Fruit fly (Drosophila melanogaster) whole organism, embryonic: Measurements from ENCODE around the gene RpS8.

Source experiments
- Ada2b ChIP-seq: fragments of 200-800 bp; sonication (Bioruptor generic); IDR thresholded peaks from 2 replicates; pipeline ENCODE4 v1.3.6; 2022; ENCODE audit warnings: missing biosample characterization, missing genetic modification characterization
- CG10321 ChIP-seq: fragments of 200-800 bp; sonication (Bioruptor generic); IDR thresholded peaks from 2 replicates; pipeline ENCODE4 v1.3.6; 2022; ENCODE audit warnings: missing biosample characterization, missing genetic modification characterization
- CG10431 ChIP-seq: fragments of 200-800 bp; sonication (Bioruptor generic); optimal IDR thresholded peaks from 3 replicates; lab custom pipeline; 2018; ENCODE audit warnings: missing biosample characterization, mild to moderate bottlenecking, missing genetic modification characterization
- CG12219 ChIP-seq: fragments of 200-800 bp; sonication (Bioruptor generic); optimal IDR thresholded peaks from 3 replicates; lab custom pipeline; 2018; ENCODE audit warnings: missing biosample characterization, mild to moderate bottlenecking, missing genetic modification characterization
- CG13775 ChIP-seq: fragments of 200-800 bp; sonication (Bioruptor generic); optimal IDR thresholded peaks from 3 replicates; lab custom pipeline; 2017; ENCODE audit warnings: missing biosample characterization, mild to moderate bottlenecking, missing genetic modification characterization
- CG14860 ChIP-seq: fragments of 200-800 bp; sonication (Bioruptor generic); IDR thresholded peaks from 3 replicates; pipeline ENCODE4 v1.3.6; 2022; ENCODE audit warnings: missing biosample characterization, missing genetic modification characterization; ENCODE audit not compliant: partially characterized antibody
- CG3726 ChIP-seq: fragments of 200-800 bp; sonication (Bioruptor generic); IDR thresholded peaks from 3 replicates; pipeline ENCODE4, ENCODE4 v1.3.6; 2022; ENCODE audit warnings: missing biosample characterization, missing genetic modification characterization
- CG4820 ChIP-seq: fragments of 200-800 bp; sonication (Bioruptor generic); optimal IDR thresholded peaks from 3 replicates; lab custom pipeline; 2016; ENCODE audit warnings: missing biosample characterization, missing genetic modification characterization
- CG7357 ChIP-seq: fragments of 200-800 bp; sonication (Bioruptor generic); IDR thresholded peaks from 3 replicates; pipeline ENCODE4 v1.3.6; 2022; ENCODE audit warnings: missing biosample characterization, missing genetic modification characterization
- CG9797 ChIP-seq: fragments of 200-800 bp; sonication (Bioruptor generic); optimal IDR thresholded peaks from 3 replicates; lab custom pipeline; 2018; ENCODE audit warnings: missing biosample characterization, mild to moderate bottlenecking, missing genetic modification characterization
- CG9817 ChIP-seq: fragments of 200-800 bp; sonication (Bioruptor generic); optimal IDR thresholded peaks from 2 replicates; lab custom pipeline; 2018; ENCODE audit warnings: missing biosample characterization, mild to moderate bottlenecking, missing genetic modification characterization, moderate library complexity
- CG9932 ChIP-seq: fragments of 200-800 bp; sonication (Bioruptor generic); IDR thresholded peaks from 2 replicates; pipeline ENCODE4 v1.3.6; 2022; ENCODE audit warnings: missing biosample characterization, missing genetic modification characterization
- CkIIα-i1 ChIP-seq: fragments of 200-800 bp; sonication (Bioruptor generic); IDR thresholded peaks from 2 replicates; pipeline ENCODE4 v1.3.6; 2022; ENCODE audit warnings: missing biosample characterization, missing genetic modification characterization
- Dip3 ChIP-seq: fragments of 200-800 bp; sonication (Bioruptor generic); optimal IDR thresholded peaks from 3 replicates; lab custom pipeline; 2016; ENCODE audit warnings: missing biosample characterization, missing genetic modification characterization
- Dll ChIP-seq: fragments of 200-800 bp; sonication (Bioruptor generic); IDR thresholded peaks from 4 replicates; pipeline ENCODE4 v1.3.6; 2022; ENCODE audit warnings: missing biosample characterization, missing genetic modification characterization; ENCODE audit not compliant: partially characterized antibody
- Fer1 ChIP-seq: fragments of 200-800 bp; sonication (Bioruptor generic); optimal IDR thresholded peaks from 2 replicates; lab custom pipeline; 2017; ENCODE audit warnings: missing biosample characterization, mild to moderate bottlenecking, missing genetic modification characterization
- HLH4C ChIP-seq: fragments of 200-800 bp; sonication (Bioruptor generic); IDR thresholded peaks from 3 replicates; pipeline ENCODE4 v1.3.6; 2022; ENCODE audit warnings: missing biosample characterization, missing genetic modification characterization; ENCODE audit not compliant: partially characterized antibody
- HLH54F ChIP-seq: fragments of 200-800 bp; sonication (Bioruptor generic); optimal IDR thresholded peaks from 3 replicates; lab custom pipeline; 2016; ENCODE audit warnings: missing biosample characterization, missing genetic modification characterization
- Lhr ChIP-seq: fragments of 200-800 bp; sonication (Bioruptor generic); optimal IDR thresholded peaks from 3 replicates; lab custom pipeline; 2017; ENCODE audit warnings: mild to moderate bottlenecking, missing biosample characterization, missing genetic modification reagents, missing genetic modification characterization
- Ravus ChIP-seq: fragments of 200-800 bp; sonication (Bioruptor generic); IDR thresholded peaks from 2 replicates; pipeline ENCODE4 v1.3.6; 2022; ENCODE audit warnings: missing biosample characterization, missing genetic modification characterization
- Rfx ChIP-seq: fragments of 200-800 bp; sonication (Bioruptor generic); IDR thresholded peaks from 2 replicates; pipeline ENCODE4 v1.3.6; 2022; ENCODE audit warnings: missing biosample characterization, missing genetic modification characterization
- Sin3A ChIP-seq: fragments of >200 bp; optimal IDR thresholded peaks from 2 replicates; lab custom pipeline; 2018
- YL-1 ChIP-seq: fragments of 200-800 bp; sonication (Bioruptor generic); optimal IDR thresholded peaks from 3 replicates; lab custom pipeline; 2017; ENCODE audit warnings: missing biosample characterization, mild to moderate bottlenecking, missing genetic modification characterization
- abd-A ChIP-seq: fragments of 200-800 bp; sonication (Bioruptor generic); optimal IDR thresholded peaks from 3 replicates; lab custom pipeline; 2019; ENCODE audit warnings: missing biosample characterization, mild to moderate bottlenecking, missing genetic modification characterization, moderate library complexity
- ac ChIP-seq: fragments of 200-800 bp; sonication (Bioruptor generic); optimal IDR thresholded peaks from 3 replicates; lab custom pipeline; 2017; ENCODE audit warnings: missing biosample characterization, mild to moderate bottlenecking, missing genetic modification characterization
- bcd ChIP-seq: fragments of 200-800 bp; sonication (Bioruptor generic); optimal IDR thresholded peaks from 2 replicates; lab custom pipeline; 2017; ENCODE audit warnings: missing biosample characterization, mild to moderate bottlenecking, missing genetic modification characterization
- br ChIP-seq: fragments of >200 bp; optimal IDR thresholded peaks from 2 replicates; lab custom pipeline; 2017
- btn ChIP-seq: fragments of 200-800 bp; sonication (Bioruptor generic); optimal IDR thresholded peaks from 2 replicates; lab custom pipeline; 2016; ENCODE audit warnings: missing biosample characterization, missing genetic modification characterization
- chinmo ChIP-seq: fragments of 200-800 bp; sonication (Bioruptor generic); IDR thresholded peaks from 4 replicates; pipeline ENCODE4 v1.3.6; 2022; ENCODE audit warnings: missing biosample characterization, missing genetic modification characterization; ENCODE audit not compliant: partially characterized antibody
- corto ChIP-seq: fragments of 200-800 bp; sonication (Bioruptor generic); optimal IDR thresholded peaks from 2 replicates; lab custom pipeline; 2016; ENCODE audit warnings: missing biosample characterization, mild to moderate bottlenecking, missing genetic modification characterization, moderate library complexity
- cwo ChIP-seq: fragments of 200-800 bp; sonication (Bioruptor generic); optimal IDR thresholded peaks from 3 replicates; lab custom pipeline; 2017; ENCODE audit warnings: missing biosample characterization, missing genetic modification characterization, mild to moderate bottlenecking, moderate library complexity, missing genetic modification reagents
- exex ChIP-seq: fragments of 200-800 bp; sonication (Bioruptor generic); optimal IDR thresholded peaks from 4 replicates; lab custom pipeline; 2018; ENCODE audit warnings: missing biosample characterization, mild to moderate bottlenecking, missing genetic modification characterization, moderate library complexity
- ftz-f1 ChIP-seq: fragments of 200-800 bp; sonication (Bioruptor generic); optimal IDR thresholded peaks from 2 replicates; lab custom pipeline; 2016; ENCODE audit warnings: missing biosample characterization, missing genetic modification characterization
- gcm ChIP-seq: fragments of 200-800 bp; sonication (Bioruptor generic); optimal IDR thresholded peaks from 2 replicates; lab custom pipeline; 2019; ENCODE audit warnings: missing biosample characterization, mild to moderate bottlenecking, missing genetic modification characterization, moderate library complexity
- hkb ChIP-seq, 2 experiments: fragments of 200-800 bp in 1 of 2; fragments of >200 bp in 1 of 2; sonication (Bioruptor generic) in 1 of 2; IDR thresholded peaks in 1 of 2; optimal IDR thresholded peaks in 1 of 2; 2 replicates each; pipeline versions ENCODE4 v1.3.6 to Lab custom; 2017 to 2022; ENCODE audit warnings: missing biosample characterization in 1 of 2, missing genetic modification characterization in 1 of 2
- jing ChIP-seq: fragments of 200-800 bp; sonication (Bioruptor generic); optimal IDR thresholded peaks from 2 replicates; lab custom pipeline; 2018; ENCODE audit warnings: missing biosample characterization, mild to moderate bottlenecking, missing genetic modification characterization
- lbe ChIP-seq: fragments of 200-800 bp; sonication (Bioruptor generic); optimal IDR thresholded peaks from 2 replicates; lab custom pipeline; 2016; ENCODE audit warnings: missing biosample characterization, mild to moderate bottlenecking, missing genetic modification characterization
- lov ChIP-seq, 2 experiments: fragments of 200-800 bp in 1 of 2; fragments of >200 bp in 1 of 2; sonication (Bioruptor generic) in 1 of 2; IDR thresholded peaks in 1 of 2; optimal IDR thresholded peaks in 1 of 2; 2 replicates in 1 of 2; 3 replicates in 1 of 2; pipeline versions ENCODE4 v1.3.6 to Lab custom; 2017 to 2022; ENCODE audit warnings: missing biosample characterization in 1 of 2, missing genetic modification characterization in 1 of 2
- onecut ChIP-seq: fragments of 200-800 bp; sonication (Bioruptor generic); IDR thresholded peaks from 2 replicates; pipeline ENCODE4 v1.3.6; 2022; ENCODE audit warnings: missing biosample characterization, missing genetic modification characterization
- otp ChIP-seq: fragments of 200-800 bp; sonication (Bioruptor generic); IDR thresholded peaks from 3 replicates; pipeline ENCODE4, ENCODE4 v1.3.6; 2022; ENCODE audit warnings: missing biosample characterization, missing genetic modification characterization
- seq ChIP-seq: fragments of 200-800 bp; sonication (Bioruptor generic); IDR thresholded peaks from 2 replicates; pipeline ENCODE4 v1.3.6; 2022; ENCODE audit warnings: missing biosample characterization, missing genetic modification characterization
- sisA ChIP-seq: fragments of 200-800 bp; sonication (Bioruptor generic); IDR thresholded peaks from 2 replicates; pipeline ENCODE4 v1.3.6; 2022; ENCODE audit warnings: missing biosample characterization, missing genetic modification characterization
- slbo ChIP-seq: fragments of 200-800 bp; sonication (Bioruptor generic); IDR thresholded peaks from 2 replicates; pipeline ENCODE4 v1.3.6; 2022; ENCODE audit warnings: missing biosample characterization, missing genetic modification characterization
- slou ChIP-seq: fragments of 200-800 bp; sonication (Bioruptor generic); optimal IDR thresholded peaks from 3 replicates; lab custom pipeline; 2016; ENCODE audit warnings: missing biosample characterization, missing genetic modification characterization
- sob ChIP-seq: fragments of 200-800 bp; sonication (Bioruptor generic); IDR thresholded peaks from 2 replicates; pipeline ENCODE4 v1.3.6; 2022; ENCODE audit warnings: missing biosample characterization, missing genetic modification characterization
- trh ChIP-seq: fragments of 200-800 bp; sonication (Bioruptor generic); optimal IDR thresholded peaks from 2 replicates; lab custom pipeline; 2016; ENCODE audit warnings: missing biosample characterization, missing genetic modification characterization
- twi ChIP-seq: fragments of 200-800 bp; optimal IDR thresholded peaks from 2 replicates; lab custom pipeline; 2019; ENCODE audit warnings: missing biosample characterization, mild to moderate bottlenecking, missing genetic modification characterization, moderate library complexity
- tx ChIP-seq: fragments of 200-800 bp; sonication (Bioruptor generic); optimal IDR thresholded peaks from 2 replicates; lab custom pipeline; 2016; ENCODE audit warnings: missing biosample characterization, missing genetic modification characterization
- usp ChIP-seq: fragments of >200 bp; optimal IDR thresholded peaks from 2 replicates; lab custom pipeline; 2017; ENCODE audit warnings: missing biosample characterization, missing genetic modification characterization

RpS8 gene

dm6 chr3R:29868676-29869349 lies 7.4 kb downstream of the RpS8 start, which contains the start of gene Zip99C (continued):
- TF ChIP-seq CG9797 = peak; percentile 59
- TF ChIP-seq CG10321 (GFP tag; lab: Robert Waterston, UW) = no peak
- peak; percentile 85 for TF ChIP-seq CG14860 (GFP tag; lab: Robert Waterston, UW)
- peak; percentile 9 for TF ChIP-seq bcd (GFP tag; lab: Kevin White, UChicago)
- 0 out of 2 replicates have a peak, but pooled peaks have one; percentile 25 for TF ChIP-seq sob (GFP tag; lab: Robert Waterston, UW)
- TF ChIP-seq CG7357 = no peak
- peak; percentile 16 for TF ChIP-seq twi (tag; lab: Kevin White, UChicago)
- peak; percentile 11 for TF ChIP-seq Fer1 (GFP tag; lab: Kevin White, UChicago)
- no peak for TF ChIP-seq CG4820 (GFP tag; lab: Kevin White, UChicago)
- TF ChIP-seq onecut (GFP tag; lab: Robert Waterston, UW) = peak; percentile 51
- peak; percentile 79 for TF ChIP-seq lbe (GFP tag; lab: Kevin White, UChicago)
- peak; percentile 41; the same call in 1 of the 2 replicates for TF ChIP-seq Ada2b (GFP tag; lab: Robert Waterston, UW)
- no peak; the same call in 1 of the 2 replicates for TF ChIP-seq sisA (GFP tag; lab: Robert Waterston, UW)
- TF ChIP-seq CkIIα-i1 (GFP tag; lab: Robert Waterston, UW) = no peak
- TF ChIP-seq abd-A (tag; lab: Kevin White, UChicago) = no peak
- no peak for TF ChIP-seq usp (GFP tag; lab: Kevin White, UChicago)
- TF ChIP-seq seq = no peak
- no peak for TF ChIP-seq jing (GFP tag; lab: Kevin White, UChicago)
- TF ChIP-seq Sin3A (lab: Kevin White, UChicago) = peak; percentile 63
- TF ChIP-seq CG9932 (GFP tag; lab: Robert Waterston, UW) = peak; percentile 83
- TF ChIP-seq slbo (GFP tag; lab: Robert Waterston, UW) = peak; percentile 63
- no peak for TF ChIP-seq tx (GFP tag; lab: Kevin White, UChicago)
- TF ChIP-seq cwo = no peak
- TF ChIP-seq Lhr (GFP tag; lab: Kevin White, UChicago) = peak; percentile 85
- TF ChIP-seq Rfx (GFP tag; lab: Robert Waterston, UW) = peak; percentile 56
- TF ChIP-seq Ravus (GFP tag; lab: Robert Waterston, UW) = no peak
- TF ChIP-seq btn = no peak
- no peak for TF ChIP-seq CG10431
- TF ChIP-seq HLH54F (GFP tag; lab: Kevin White, UChicago) = no peak
- peak; percentile 92; the same call in 3 of the 4 replicates for TF ChIP-seq chinmo
- peak; percentile 17 for TF ChIP-seq slou (GFP tag; lab: Kevin White, UChicago)
- no peak for TF ChIP-seq ftz-f1 (GFP tag; lab: Kevin White, UChicago)
- no peak for TF ChIP-seq CG3726
- no peak for TF ChIP-seq gcm
- TF ChIP-seq lov (optimal IDR thresholded peaks at IDR 0.05; lab: Kevin White, UChicago) = no peak
- TF ChIP-seq lov (GFP tag; IDR thresholded peaks at IDR 0.05; lab: Robert Waterston, UW) = no peak
- TF ChIP-seq Dll (GFP tag; lab: Robert Waterston, UW) = peak; percentile 98
- peak; percentile 36 for TF ChIP-seq CG9817
- TF ChIP-seq corto (GFP tag; lab: Kevin White, UChicago) = peak; percentile 25
- peak; percentile 58 for TF ChIP-seq exex (tag; lab: Kevin White, UChicago)
- TF ChIP-seq br = no peak
- TF ChIP-seq trh (GFP tag; lab: Kevin White, UChicago) = no peak
- no peak for TF ChIP-seq CG12219 (GFP tag; lab: Kevin White, UChicago)
- TF ChIP-seq otp (GFP tag; lab: Robert Waterston, UW) = 0 out of 3 replicates have a peak, but pooled peaks have one; percentile 32
- TF ChIP-seq YL-1 = peak; percentile 50
- TF ChIP-seq CG13775 (GFP tag; lab: Kevin White, UChicago) = peak; percentile 50
- TF ChIP-seq HLH4C (GFP tag; lab: Robert Waterston, UW) = peak; percentile 84
- peak; percentile 55 for TF ChIP-seq hkb (optimal IDR thresholded peaks at IDR 0.05; lab: Kevin White, UChicago)
- 0 out of 2 replicates have a peak, but pooled peaks have one; percentile 23 for TF ChIP-seq hkb (GFP tag; IDR thresholded peaks at IDR 0.05; lab: Robert Waterston, UW)
- TF ChIP-seq ac = no peak
- peak; percentile 35 for TF ChIP-seq Dip3 (GFP tag; lab: Kevin White, UChicago)
